Worm (Caenorhabditis elegans) whole organism, L3 larva: ENCODE results near the gene F25D1.3.

ENCODE experiments used
- aly-2 ChIP-seq: fragments of 150-350 bp; optimal IDR thresholded peaks from 2 replicates; lab custom pipeline; 2014; ENCODE audit warnings: missing biosample characterization, missing genetic modification characterization
- nhr-12 ChIP-seq: fragments of 150-350 bp; optimal IDR thresholded peaks from 2 replicates; lab custom pipeline; 2014; ENCODE audit warnings: missing biosample characterization, missing genetic modification characterization
- nhr-76 ChIP-seq: fragments of 150-350 bp; sonication (generic microtip); optimal IDR thresholded peaks from 5 replicates; lab custom pipeline; 2014; ENCODE audit warnings: missing biosample characterization, missing genetic modification characterization
- nhr-77 ChIP-seq: fragments of 150-350 bp; optimal IDR thresholded peaks from 2 replicates; lab custom pipeline; 2014; ENCODE audit warnings: missing biosample characterization, missing genetic modification characterization
- pqm-1 ChIP-seq: fragments of 150-350 bp; optimal IDR thresholded peaks from 2 replicates; lab custom pipeline; 2017; ENCODE audit warnings: missing biosample characterization, missing genetic modification characterization, inconsistent platforms
- snpc-4 ChIP-seq: fragments of 150-350 bp; optimal IDR thresholded peaks from 2 replicates; lab custom pipeline; 2014; ENCODE audit warnings: missing biosample characterization, missing genetic modification characterization

DNA sequence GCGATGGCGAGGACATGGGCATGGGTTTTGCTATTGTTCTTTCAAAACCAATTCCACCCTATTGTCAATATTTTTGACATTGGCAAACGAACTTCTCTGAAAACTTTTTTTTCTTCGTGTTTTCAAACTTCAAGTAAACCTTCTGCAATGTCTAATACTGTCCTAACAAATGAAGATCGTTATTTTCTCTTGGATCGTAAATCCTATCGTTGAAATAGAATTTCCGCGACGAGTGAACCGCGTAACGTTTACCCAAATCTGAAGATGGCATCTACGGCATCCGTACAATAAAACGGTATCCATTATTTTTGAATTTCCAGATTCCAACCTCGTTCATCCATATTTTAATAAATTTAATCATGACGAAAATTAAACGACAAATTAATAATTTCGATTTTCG lies 23.0 kb upstream of the F25D1.3 start, which contains the start of gene C35A5.5:
- TF ChIP-seq nhr-76 (tag; lab: Kevin White, UChicago) (no peak), nhr-77 (tag; lab: Kevin White, UChicago) (no peak), pqm-1 (no peak), snpc-4 (tag; lab: Kevin White, UChicago) (no peak), aly-2 (no peak), nhr-12 (tag; lab: Kevin White, UChicago) (no peak)
